Fruit fly (Drosophila melanogaster) whole organism, prepupa: ENCODE data around the gene Sema1a.

Experiments
- Blimp-1 ChIP-seq: fragments of 200-800 bp; sonication (Bioruptor generic); optimal IDR thresholded peaks from 3 replicates; lab custom pipeline; 2017; ENCODE audit warnings: missing biosample characterization, missing genetic modification characterization, mild to moderate bottlenecking, moderate library complexity, missing genetic modification reagents
- CG10631 ChIP-seq: fragments of 200-800 bp; sonication (Bioruptor generic); optimal IDR thresholded peaks from 2 replicates; lab custom pipeline; 2016; ENCODE audit warnings: missing biosample characterization, missing genetic modification characterization
- CG10669 ChIP-seq: fragments of 200-800 bp; sonication (Bioruptor generic); optimal IDR thresholded peaks from 3 replicates; lab custom pipeline; 2018; ENCODE audit warnings: missing biosample characterization, mild to moderate bottlenecking, missing genetic modification characterization, moderate library complexity
- CG11294 ChIP-seq: fragments of 200-800 bp; sonication (Bioruptor generic); IDR thresholded peaks from 2 replicates; pipeline ENCODE4 v1.3.6; 2022; ENCODE audit warnings: missing biosample characterization, missing genetic modification characterization
- CG11762 ChIP-seq: fragments of 200-800 bp; sonication (Bioruptor generic); optimal IDR thresholded peaks from 3 replicates; lab custom pipeline; 2016; ENCODE audit warnings: missing biosample characterization, missing genetic modification characterization; ENCODE audit not compliant: insufficient read depth
- CG15336 ChIP-seq: fragments of 200-800 bp; sonication (Bioruptor generic); IDR thresholded peaks from 2 replicates; pipeline ENCODE4 v1.3.6; 2022; ENCODE audit warnings: missing biosample characterization, missing genetic modification characterization
- CG1621 ChIP-seq: fragments of 200-800 bp; sonication (Bioruptor generic); optimal IDR thresholded peaks from 3 replicates; lab custom pipeline; 2018; ENCODE audit warnings: missing biosample characterization, mild to moderate bottlenecking, missing genetic modification characterization
- CG16779 ChIP-seq: fragments of 200-800 bp; sonication (Bioruptor generic); optimal IDR thresholded peaks from 3 replicates; lab custom pipeline; 2017; ENCODE audit warnings: missing biosample characterization, mild to moderate bottlenecking, missing genetic modification characterization
- CG3032 ChIP-seq: fragments of 200-800 bp; optimal IDR thresholded peaks from 2 replicates; lab custom pipeline; 2019; ENCODE audit warnings: missing biosample characterization, mild to moderate bottlenecking, missing genetic modification characterization, moderate library complexity
- CG32006 ChIP-seq: fragments of 200-800 bp; sonication (Bioruptor generic); optimal IDR thresholded peaks from 3 replicates; lab custom pipeline; 2017; ENCODE audit warnings: missing biosample characterization, mild to moderate bottlenecking, missing genetic modification characterization
- CG34406 ChIP-seq: fragments of 200-800 bp; sonication (Bioruptor generic); optimal IDR thresholded peaks from 3 replicates; lab custom pipeline; 2016; ENCODE audit warnings: missing biosample characterization, missing genetic modification characterization
- CG3919 ChIP-seq: fragments of 200-800 bp; sonication (Bioruptor generic); optimal IDR thresholded peaks from 3 replicates; lab custom pipeline; 2016; ENCODE audit warnings: missing biosample characterization, missing genetic modification characterization
- CG6163 ChIP-seq: fragments of 200-800 bp; sonication (Bioruptor generic); IDR thresholded peaks from 3 replicates; pipeline ENCODE4 v1.3.6; 2022; ENCODE audit warnings: missing biosample characterization, missing genetic modification characterization
- CG6276 ChIP-seq: fragments of 200-800 bp; sonication (Bioruptor generic); optimal IDR thresholded peaks from 2 replicates; lab custom pipeline; 2017; ENCODE audit warnings: missing biosample characterization, mild to moderate bottlenecking, missing genetic modification characterization
- CG6792 ChIP-seq: fragments of 200-800 bp; sonication (Bioruptor generic); optimal IDR thresholded peaks from 3 replicates; lab custom pipeline; 2016; ENCODE audit warnings: missing biosample characterization, missing genetic modification characterization
- CG6808 ChIP-seq: fragments of 200-800 bp; sonication (Bioruptor generic); optimal IDR thresholded peaks from 3 replicates; lab custom pipeline; 2017; ENCODE audit warnings: missing biosample characterization, missing genetic modification characterization, mild to moderate bottlenecking, moderate library complexity, missing genetic modification reagents
- CG6854 ChIP-seq: fragments of 200-800 bp; sonication (Bioruptor generic); optimal IDR thresholded peaks from 2 replicates; lab custom pipeline; 2017; ENCODE audit warnings: missing biosample characterization, mild to moderate bottlenecking, missing genetic modification characterization
- CG7368 ChIP-seq: fragments of 200-800 bp; sonication (Bioruptor generic); optimal IDR thresholded peaks from 3 replicates; lab custom pipeline; 2016; ENCODE audit warnings: missing biosample characterization, missing genetic modification characterization
- CG8119 ChIP-seq: fragments of 200-800 bp; sonication (Bioruptor generic); IDR thresholded peaks from 3 replicates; pipeline ENCODE4 v1.3.6; 2022; ENCODE audit warnings: missing biosample characterization, missing genetic modification characterization
- CG8319 ChIP-seq: fragments of 200-800 bp; sonication (Bioruptor generic); optimal IDR thresholded peaks from 3 replicates; lab custom pipeline; 2016; ENCODE audit warnings: missing biosample characterization, missing genetic modification characterization
- CG8632 ChIP-seq: fragments of 200-800 bp; sonication (Bioruptor generic); optimal IDR thresholded peaks from 3 replicates; lab custom pipeline; 2016; ENCODE audit warnings: missing biosample characterization, missing genetic modification characterization
- CG9139 ChIP-seq: fragments of 200-800 bp; sonication (Bioruptor generic); optimal IDR thresholded peaks from 3 replicates; lab custom pipeline; 2017; ENCODE audit warnings: missing biosample characterization, mild to moderate bottlenecking, missing genetic modification characterization
- Eip75B ChIP-seq: fragments of 200-800 bp; sonication (Bioruptor generic); optimal IDR thresholded peaks from 3 replicates; lab custom pipeline; 2016; ENCODE audit warnings: missing biosample characterization, missing genetic modification characterization
- Eip78C ChIP-seq: fragments of 200-800 bp; sonication (Bioruptor generic); peaks from one replicate; lab custom pipeline; 2016; ENCODE audit warnings: missing biosample characterization, missing genetic modification characterization
- Eip93F ChIP-seq: fragments of 200-800 bp; sonication (Bioruptor generic); optimal IDR thresholded peaks from 2 replicates; lab custom pipeline; 2016; ENCODE audit warnings: missing biosample characterization, mild to moderate bottlenecking, missing genetic modification characterization
- Ets21C ChIP-seq: fragments of 200-800 bp; sonication (Bioruptor generic); optimal IDR thresholded peaks from 3 replicates; lab custom pipeline; 2016; ENCODE audit warnings: missing biosample characterization, missing genetic modification characterization
- Ets96B ChIP-seq: fragments of 200-800 bp; optimal IDR thresholded peaks from 2 replicates; lab custom pipeline; 2019; ENCODE audit warnings: missing biosample characterization, mild to moderate bottlenecking, missing genetic modification characterization, moderate library complexity
- Gug ChIP-seq: fragments of 200-800 bp; sonication (Bioruptor generic); IDR thresholded peaks from 2 replicates; pipeline ENCODE4 v1.3.6; 2022; ENCODE audit warnings: missing biosample characterization, missing genetic modification characterization
- Hr38 ChIP-seq: sonication (Bioruptor generic); optimal IDR thresholded peaks from 2 replicates; lab custom pipeline; 2016; ENCODE audit warnings: missing biosample characterization, missing genetic modification characterization
- Hr39 ChIP-seq: fragments of 200-800 bp; sonication (Bioruptor generic); optimal IDR thresholded peaks from 2 replicates; lab custom pipeline; 2016; ENCODE audit warnings: missing biosample characterization, missing genetic modification characterization
- Hr4 ChIP-seq: fragments of 200-800 bp; sonication (Bioruptor generic); optimal IDR thresholded peaks from 3 replicates; lab custom pipeline; 2016; ENCODE audit warnings: missing biosample characterization, missing genetic modification characterization
- Lpt ChIP-seq: fragments of 200-800 bp; sonication (Bioruptor generic); optimal IDR thresholded peaks from 3 replicates; lab custom pipeline; 2016; ENCODE audit warnings: missing biosample characterization, missing genetic modification characterization
- Met ChIP-seq: fragments of 200-800 bp; sonication (Bioruptor generic); optimal IDR thresholded peaks from 3 replicates; lab custom pipeline; 2016; ENCODE audit warnings: missing biosample characterization, missing genetic modification characterization
- OdsH ChIP-seq: fragments of 200-800 bp; sonication (Bioruptor generic); optimal IDR thresholded peaks from 3 replicates; lab custom pipeline; 2016; ENCODE audit warnings: missing biosample characterization, missing genetic modification characterization
- Smox ChIP-seq: fragments of 200-800 bp; sonication (Bioruptor generic); optimal IDR thresholded peaks from 3 replicates; lab custom pipeline; 2016; ENCODE audit warnings: missing biosample characterization, missing genetic modification characterization
- Sox102F ChIP-seq: fragments of 200-800 bp; sonication (Bioruptor generic); optimal IDR thresholded peaks from 2 replicates; lab custom pipeline; 2016; ENCODE audit warnings: missing biosample characterization, mild to moderate bottlenecking, missing genetic modification characterization
- Sox14 ChIP-seq: fragments of 200-800 bp; sonication (Bioruptor generic); optimal IDR thresholded peaks from 3 replicates; lab custom pipeline; 2016; ENCODE audit warnings: missing biosample characterization, missing genetic modification characterization
- Sox15 ChIP-seq: fragments of 200-800 bp; sonication (Bioruptor generic); optimal IDR thresholded peaks from 3 replicates; lab custom pipeline; 2016; ENCODE audit warnings: missing biosample characterization, missing genetic modification characterization
- acj6 ChIP-seq: fragments of 200-800 bp; sonication (Bioruptor generic); optimal IDR thresholded peaks from 3 replicates; lab custom pipeline; 2016; ENCODE audit warnings: missing biosample characterization, missing genetic modification characterization
- cyc ChIP-seq: fragments of 200-800 bp; sonication (Bioruptor generic); optimal IDR thresholded peaks from 3 replicates; lab custom pipeline; 2016; ENCODE audit warnings: missing biosample characterization, missing genetic modification characterization
- dac ChIP-seq: fragments of 200-800 bp; sonication (Bioruptor generic); optimal IDR thresholded peaks from 2 replicates; lab custom pipeline; 2017; ENCODE audit warnings: missing biosample characterization, mild to moderate bottlenecking, missing genetic modification characterization
- dsx ChIP-seq: fragments of 200-800 bp; optimal IDR thresholded peaks from 3 replicates; lab custom pipeline; 2019; ENCODE audit warnings: missing biosample characterization, mild to moderate bottlenecking, missing genetic modification characterization, moderate library complexity; ENCODE audit not compliant: poor library complexity, severe bottlenecking
- eg ChIP-seq: fragments of 200-800 bp; sonication (Bioruptor generic); IDR thresholded peaks from 3 replicates; pipeline ENCODE4 v1.3.6; 2022; ENCODE audit warnings: missing biosample characterization, missing genetic modification characterization
- fd59A ChIP-seq: fragments of 200-800 bp; sonication (Bioruptor generic); optimal IDR thresholded peaks from 2 replicates; lab custom pipeline; 2017; ENCODE audit warnings: missing biosample characterization, mild to moderate bottlenecking, missing genetic modification characterization, missing genetic modification reagents
- fd85E ChIP-seq: fragments of 200-800 bp; sonication (Bioruptor generic); optimal IDR thresholded peaks from 3 replicates; lab custom pipeline; 2016; ENCODE audit warnings: missing biosample characterization, missing genetic modification characterization
- fkh ChIP-seq: fragments of 200-800 bp; sonication (Bioruptor generic); optimal IDR thresholded peaks from 3 replicates; lab custom pipeline; 2017; ENCODE audit warnings: missing biosample characterization, mild to moderate bottlenecking, missing genetic modification characterization, moderate library complexity
- net ChIP-seq: fragments of 200-800 bp; sonication (Bioruptor generic); optimal IDR thresholded peaks from 3 replicates; lab custom pipeline; 2016; ENCODE audit warnings: missing biosample characterization, missing genetic modification characterization
- pdm3 ChIP-seq: fragments of 200-800 bp; sonication (Bioruptor generic); optimal IDR thresholded peaks from 3 replicates; lab custom pipeline; 2016; ENCODE audit warnings: missing biosample characterization, missing genetic modification characterization
- salr ChIP-seq, 2 experiments: fragments of 200-800 bp; sonication (Bioruptor generic); optimal IDR thresholded peaks; 3 replicates each; lab custom pipeline; 2016 to 2018; ENCODE audit warnings: missing biosample characterization in 2 of 2, missing genetic modification characterization in 2 of 2, mild to moderate bottlenecking in 1 of 2
- spab ChIP-seq: fragments of 200-800 bp; sonication (Bioruptor generic); optimal IDR thresholded peaks from 2 replicates; lab custom pipeline; 2017; ENCODE audit warnings: missing biosample characterization, mild to moderate bottlenecking, missing genetic modification characterization, missing genetic modification reagents
- svp ChIP-seq: fragments of 200-800 bp; sonication (Bioruptor generic); peaks from one replicate; lab custom pipeline; 2016; ENCODE audit warnings: missing biosample characterization, missing genetic modification characterization
- topi ChIP-seq: fragments of 200-800 bp; sonication (Bioruptor generic); optimal IDR thresholded peaks from 3 replicates; lab custom pipeline; 2016; ENCODE audit warnings: missing biosample characterization, missing genetic modification characterization
- vri ChIP-seq: fragments of 200-800 bp; sonication (Bioruptor generic); optimal IDR thresholded peaks from 3 replicates; lab custom pipeline; 2016; ENCODE audit warnings: missing biosample characterization, mild to moderate bottlenecking, missing genetic modification characterization

The Sema1a gene

dm6 chr2L:8672278-8672748 lies 130.4 kb downstream of the Sema1a start, which contains the start of gene Glt:
TSS of gene Glt (plus strand) at chr2L:8672698.
- TF ChIP-seq acj6 (peak; percentile 32), topi (GFP tag; lab: Kevin White, UChicago) (peak; percentile 21), Eip78C (GFP tag; lab: Kevin White, UChicago) (no peak), CG9139 (no peak), salr (GFP tag; optimal IDR thresholded peaks at IDR 0.05; lab: Kevin White, UChicago) (no peak), net (GFP tag; lab: Kevin White, UChicago) (peak; percentile 16), eg (GFP tag; lab: Robert Waterston, UW) (no peak), CG3032 (tag; lab: Kevin White, UChicago) (no peak), CG10631 (no peak), Blimp-1 (GFP tag; lab: Kevin White, UChicago) (no peak), fd59A (GFP tag; lab: Kevin White, UChicago) (no peak), Sox14 (GFP tag; lab: Kevin White, UChicago) (peak; percentile 6), CG11294 (no peak), Hr39 (GFP tag; lab: Kevin White, UChicago) (peak; percentile 41), CG8319 (no peak), fd85E (GFP tag; lab: Kevin White, UChicago) (no peak), CG15336 (GFP tag; lab: Robert Waterston, UW) (no peak), Smox (GFP tag; lab: Kevin White, UChicago) (peak; percentile 42), Met (peak; percentile 56), CG6854 (no peak), CG1621 (tag; lab: Kevin White, UChicago) (no peak), CG7368 (GFP tag; lab: Kevin White, UChicago) (no peak), OdsH (GFP tag; lab: Kevin White, UChicago) (no peak), CG3919 (GFP tag; lab: Kevin White, UChicago) (no peak), CG32006 (GFP tag; lab: Kevin White, UChicago) (no peak), dsx (GFP tag; lab: Kevin White, UChicago) (no peak), dac (GFP tag; lab: Kevin White, UChicago) (no peak), CG10669 (GFP tag; lab: Kevin White, UChicago) (no peak), CG16779 (tag; lab: Kevin White, UChicago) (no peak), CG6808 (GFP tag; lab: Kevin White, UChicago) (peak; percentile 5), Hr38 (GFP tag; lab: Kevin White, UChicago) (no peak), CG11762 (GFP tag; lab: Kevin White, UChicago) (no peak), Eip93F (no peak), CG6276 (no peak), Hr4 (peak; percentile 11), pdm3 (GFP tag; lab: Kevin White, UChicago) (peak; percentile 15), Ets21C (GFP tag; lab: Kevin White, UChicago) (no peak), Gug (GFP tag; lab: Robert Waterston, UW) (no peak), CG6792 (GFP tag; lab: Kevin White, UChicago) (no peak), fkh (no peak), spab (no peak), CG6163 (no peak), Ets96B (tag; lab: Kevin White, UChicago) (no peak), svp (GFP tag; lab: Kevin White, UChicago) (peak; percentile 95), cyc (GFP tag; lab: Kevin White, UChicago) (no peak), Lpt (GFP tag; lab: Kevin White, UChicago) (no peak), Sox15 (GFP tag; lab: Kevin White, UChicago) (no peak), Eip75B (GFP tag; lab: Kevin White, UChicago) (peak; percentile 34), Sox102F (GFP tag; lab: Kevin White, UChicago) (peak; percentile 70), CG34406 (no peak), vri (no peak), CG8632 (GFP tag; lab: Kevin White, UChicago) (peak; percentile 32), CG8119 (GFP tag; lab: Robert Waterston, UW) (no peak)
